Worm (Caenorhabditis elegans): ENCODE data around the gene sams-3.

The sams-3 gene

ce11 chrIV:5824493-5824892, 24.0 kb upstream of the sams-3 start, which contains the start of gene egal-1:
Gene egal-1, plus strand, starts transcription at chrIV:5824793.
- no peak for TF ChIP-seq unc-130 (GFP tag; optimal IDR thresholded peaks at IDR 0.05)
- TF ChIP-seq unc-62 (GFP tag; optimal IDR thresholded peaks at IDR 0.05), result no peak
- no peak for TF ChIP-seq sea-2 (GFP tag; IDR thresholded peaks at IDR 0.05)
- TF ChIP-seq attf-5 (GFP tag; optimal IDR thresholded peaks at IDR 0.05), result no peak
- TF ChIP-seq pbrm-1 (GFP tag; IDR thresholded peaks at IDR 0.05), result no peak
- TF ChIP-seq ccch-3 (GFP tag; optimal IDR thresholded peaks at IDR 0.05), result no peak
- TF ChIP-seq ztf-26 (tag; optimal IDR thresholded peaks at IDR 0.05), result no peak
- no peak for TF ChIP-seq madf-3 (GFP tag; IDR thresholded peaks at IDR 0.05)
- no peak for TF ChIP-seq xnd-1 (tag; optimal IDR thresholded peaks at IDR 0.05)
- no peak for TF ChIP-seq die-1 (tag; optimal IDR thresholded peaks at IDR 0.05)

DNA sequence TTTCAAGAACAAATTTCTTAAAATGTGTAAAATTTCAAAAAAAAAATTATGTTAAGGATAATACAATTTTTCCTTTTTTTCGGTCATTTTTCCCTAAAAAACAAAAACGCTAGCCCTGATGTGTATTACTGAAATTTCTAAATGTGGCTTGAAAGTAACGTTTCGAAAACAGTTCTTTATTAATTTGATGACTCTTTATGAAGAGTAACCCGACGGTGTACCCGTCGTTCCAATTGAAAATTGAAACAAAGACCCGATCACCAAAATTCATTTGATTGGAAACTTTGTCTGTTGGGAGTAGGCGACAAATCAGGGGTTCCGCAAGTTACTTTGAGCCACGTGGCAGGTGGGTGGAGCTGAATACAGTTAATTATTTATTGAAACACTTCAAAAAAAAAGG, 15.7 kb upstream of the sams-3 start:
- no peak for TF ChIP-seq let-607 (tag; optimal IDR thresholded peaks at IDR 0.05)
- no peak for TF ChIP-seq bed-1 (GFP tag; IDR thresholded peaks at IDR 0.05)
- TF ChIP-seq ztf-22 (GFP tag; optimal IDR thresholded peaks at IDR 0.05), result no peak
- TF ChIP-seq nfyb-1 (GFP tag; IDR thresholded peaks at IDR 0.05), result no peak
- no peak for TF ChIP-seq nfya-1 (tag; optimal IDR thresholded peaks at IDR 0.05; ENCODE audit: borderline replicate concordance, insufficient read depth)
- TF ChIP-seq ztf-3 (GFP tag; optimal IDR thresholded peaks at IDR 0.05), result no peak
- peak; percentile 85 for TF ChIP-seq snpc-1.1 (tag; optimal IDR thresholded peaks at IDR 0.05; ENCODE audit: insufficient read depth)
- no peak for TF ChIP-seq ekl-4 (GFP tag; IDR thresholded peaks at IDR 0.05)
- no peak for TF ChIP-seq lsl-1 (GFP tag; optimal IDR thresholded peaks at IDR 0.05)
- peak; percentile 74 for TF ChIP-seq attf-6 (GFP tag; IDR thresholded peaks at IDR 0.05)
- TF ChIP-seq nfya-2 (GFP tag; IDR thresholded peaks at IDR 0.05), result no peak
- TF ChIP-seq ceh-27 (GFP tag; optimal IDR thresholded peaks at IDR 0.05), result no peak
- no peak for TF ChIP-seq F37B4.10 (GFP tag; IDR thresholded peaks at IDR 0.05)
- TF ChIP-seq mel-28 (tag; optimal IDR thresholded peaks at IDR 0.05; ENCODE audit: borderline replicate concordance), result no peak
- TF ChIP-seq hlh-26 (GFP tag; conservative IDR thresholded peaks at IDR 0.05), result no peak
- no peak for TF ChIP-seq unc-130 (GFP tag; optimal IDR thresholded peaks at IDR 0.05)
- no peak for TF ChIP-seq unc-62 (GFP tag; optimal IDR thresholded peaks at IDR 0.05)
- 0 out of 2 replicates have a peak, but pooled peaks have one; percentile 11 for TF ChIP-seq pbrm-1 (GFP tag; IDR thresholded peaks at IDR 0.05)
- TF ChIP-seq D2030.7 (GFP tag; IDR thresholded peaks at IDR 0.05), result peak; percentile 79
- no peak for TF ChIP-seq repo-1 (tag; optimal IDR thresholded peaks at IDR 0.05)
- peak; percentile 15 for TF ChIP-seq F49E8.2 (tag; optimal IDR thresholded peaks at IDR 0.05; ENCODE audit: insufficient read depth)
- TF ChIP-seq hrde-1 (tag; optimal IDR thresholded peaks at IDR 0.05; ENCODE audit: borderline replicate concordance), result no peak
- no peak for TF ChIP-seq T26A5.8 (tag; optimal IDR thresholded peaks at IDR 0.05)
- TF ChIP-seq atf-7 (tag; optimal IDR thresholded peaks at IDR 0.05), result no peak
- no peak for TF ChIP-seq egl-18 (GFP tag; IDR thresholded peaks at IDR 0.05)
- TF ChIP-seq snpc-4 (GFP tag; optimal IDR thresholded peaks at IDR 0.05), result peak; percentile 56
- peak; percentile 49 to 93 (median 84) for TF ChIP-seq snpc-4 (tag; optimal IDR thresholded peaks at IDR 0.05)
- TF ChIP-seq xnd-1 (tag; optimal IDR thresholded peaks at IDR 0.05), result no peak
- TF ChIP-seq F33H1.4 (GFP tag; IDR thresholded peaks at IDR 0.05), result no peak
- no peak for TF ChIP-seq ceh-91 (GFP tag; IDR thresholded peaks at IDR 0.05)
- TF ChIP-seq akir-1 (GFP tag; optimal IDR thresholded peaks at IDR 0.05), result no peak
- TF ChIP-seq ztf-6 (GFP tag; IDR thresholded peaks at IDR 0.05), result no peak
- peak; percentile 46 for TF ChIP-seq tbp1 (GFP tag; optimal IDR thresholded peaks at IDR 0.05)
- TF ChIP-seq B0035.1 (tag; optimal IDR thresholded peaks at IDR 0.05), result no peak
- TF ChIP-seq mxl-1 (tag; optimal IDR thresholded peaks at IDR 0.05), result no peak

All from whole organism, young adult.